Fruit fly (Drosophila melanogaster) whole organism, prepupa: ENCODE data around the gene if.
A peak's percentile ranks its signal among the peaks of the same experiment; 100 is the strongest.

Experiments used
- CG10669 ChIP-seq: fragments of 200-800 bp; sonication (Bioruptor generic); optimal IDR thresholded peaks from 3 replicates; lab custom pipeline; 2018; ENCODE audit warnings: missing biosample characterization, mild to moderate bottlenecking, missing genetic modification characterization, moderate library complexity
- CG6792 ChIP-seq: fragments of 200-800 bp; sonication (Bioruptor generic); optimal IDR thresholded peaks from 3 replicates; lab custom pipeline; 2016; ENCODE audit warnings: missing biosample characterization, missing genetic modification characterization
- CG8119 ChIP-seq: fragments of 200-800 bp; sonication (Bioruptor generic); IDR thresholded peaks from 3 replicates; pipeline ENCODE4 v1.3.6; 2022; ENCODE audit warnings: missing biosample characterization, missing genetic modification characterization
- Eip93F ChIP-seq: fragments of 200-800 bp; sonication (Bioruptor generic); optimal IDR thresholded peaks from 2 replicates; lab custom pipeline; 2016; ENCODE audit warnings: missing biosample characterization, mild to moderate bottlenecking, missing genetic modification characterization
- Ets96B ChIP-seq: fragments of 200-800 bp; optimal IDR thresholded peaks from 2 replicates; lab custom pipeline; 2019; ENCODE audit warnings: missing biosample characterization, mild to moderate bottlenecking, missing genetic modification characterization, moderate library complexity
- Sox102F ChIP-seq: fragments of 200-800 bp; sonication (Bioruptor generic); optimal IDR thresholded peaks from 2 replicates; lab custom pipeline; 2016; ENCODE audit warnings: missing biosample characterization, mild to moderate bottlenecking, missing genetic modification characterization
- dsx ChIP-seq: fragments of 200-800 bp; optimal IDR thresholded peaks from 3 replicates; lab custom pipeline; 2019; ENCODE audit warnings: missing biosample characterization, mild to moderate bottlenecking, missing genetic modification characterization, moderate library complexity; ENCODE audit not compliant: poor library complexity, severe bottlenecking

dm6 chrX:16765809-16766208 lies 17.4 kb downstream of the if start:
- TF ChIP-seq CG6792 (GFP tag; lab: Kevin White, UChicago) (peak; percentile 13), dsx (GFP tag; lab: Kevin White, UChicago) (peak; percentile 4), CG8119 (GFP tag; lab: Robert Waterston, UW) (peak; percentile 46; the same call in 2 of the 3 replicates), Ets96B (tag; lab: Kevin White, UChicago) (peak; percentile 15), Eip93F (no peak), CG10669 (GFP tag; lab: Kevin White, UChicago) (no peak), Sox102F (GFP tag; lab: Kevin White, UChicago) (no peak)
